Fruit fly (Drosophila melanogaster) whole organism, embryonic: ENCODE data around the gene CG14072.

Experiments
- Atf6 ChIP-seq: fragments of 200-800 bp; sonication (Bioruptor generic); IDR thresholded peaks from 2 replicates; pipeline ENCODE4 v1.3.6; 2022; ENCODE audit warnings: missing biosample characterization, missing genetic modification characterization
- CG12155 ChIP-seq: fragments of 200-800 bp; sonication (Bioruptor generic); optimal IDR thresholded peaks from 3 replicates; lab custom pipeline; 2016; ENCODE audit warnings: missing biosample characterization, missing genetic modification characterization
- CG13123 ChIP-seq: fragments of 200-800 bp; sonication (Bioruptor generic); optimal IDR thresholded peaks from 2 replicates; lab custom pipeline; 2016; ENCODE audit warnings: missing biosample characterization, missing genetic modification characterization
- CG13424 ChIP-seq: fragments of 200-800 bp; sonication (Bioruptor generic); optimal IDR thresholded peaks from 2 replicates; lab custom pipeline; 2019; ENCODE audit warnings: missing biosample characterization, mild to moderate bottlenecking, missing genetic modification characterization, moderate library complexity
- CG14441 ChIP-seq: fragments of 200-800 bp; sonication (Bioruptor generic); IDR thresholded peaks from 2 replicates; pipeline ENCODE4 v1.3.6; 2022; ENCODE audit warnings: missing biosample characterization, missing genetic modification characterization
- CG1529 ChIP-seq: fragments of 200-800 bp; sonication (Bioruptor generic); optimal IDR thresholded peaks from 3 replicates; lab custom pipeline; 2018; ENCODE audit warnings: missing biosample characterization, missing genetic modification characterization
- CG15601 ChIP-seq: fragments of 200-800 bp; sonication (Bioruptor generic); optimal IDR thresholded peaks from 3 replicates; lab custom pipeline; 2019; ENCODE audit warnings: missing biosample characterization, mild to moderate bottlenecking, missing genetic modification characterization, moderate library complexity
- CG17186 ChIP-seq: fragments of 200-800 bp; sonication (Bioruptor generic); optimal IDR thresholded peaks from 3 replicates; lab custom pipeline; 2017; ENCODE audit warnings: missing biosample characterization, missing genetic modification reagents, missing genetic modification characterization
- CG17361 ChIP-seq: fragments of 200-800 bp; sonication (Bioruptor generic); IDR thresholded peaks from 3 replicates; pipeline ENCODE4 v1.3.6; 2022; ENCODE audit warnings: missing biosample characterization, missing genetic modification characterization
- CG17385 ChIP-seq: fragments of 200-800 bp; sonication (Bioruptor generic); optimal IDR thresholded peaks from 3 replicates; lab custom pipeline; 2018; ENCODE audit warnings: missing biosample characterization, mild to moderate bottlenecking, missing genetic modification characterization
- CG17612 ChIP-seq: fragments of 200-800 bp; sonication (Bioruptor generic); IDR thresholded peaks from 2 replicates; pipeline ENCODE4 v1.3.6; 2022; ENCODE audit warnings: missing biosample characterization, missing genetic modification characterization
- CG2678 ChIP-seq: fragments of 200-800 bp; sonication (Bioruptor generic); optimal IDR thresholded peaks from 3 replicates; lab custom pipeline; 2019; ENCODE audit warnings: missing biosample characterization, mild to moderate bottlenecking, missing genetic modification characterization, moderate library complexity
- CG2889 ChIP-seq: fragments of 200-800 bp; sonication (Bioruptor generic); IDR thresholded peaks from 3 replicates; pipeline ENCODE4 v1.3.6; 2022; ENCODE audit warnings: missing biosample characterization, missing genetic modification characterization
- CG30431 ChIP-seq: fragments of 200-800 bp; sonication (Bioruptor generic); optimal IDR thresholded peaks from 2 replicates; lab custom pipeline; 2017; ENCODE audit warnings: missing biosample characterization, missing genetic modification characterization
- CG31224 ChIP-seq: fragments of 200-800 bp; sonication (Bioruptor generic); IDR thresholded peaks from 2 replicates; pipeline ENCODE4 v1.3.6; 2022; ENCODE audit warnings: missing biosample characterization, missing genetic modification characterization
- CG32772 ChIP-seq: fragments of 200-800 bp; sonication (Bioruptor generic); IDR thresholded peaks from 2 replicates; pipeline ENCODE4 v1.3.6; 2022; ENCODE audit warnings: missing biosample characterization, missing genetic modification characterization
- CG3281 ChIP-seq: fragments of 200-800 bp; sonication (Bioruptor generic); optimal IDR thresholded peaks from 3 replicates; lab custom pipeline; 2017; ENCODE audit warnings: missing biosample characterization, mild to moderate bottlenecking, missing genetic modification characterization
- CG33213 ChIP-seq: fragments of 200-800 bp; sonication (Bioruptor generic); optimal IDR thresholded peaks from 3 replicates; lab custom pipeline; 2016; ENCODE audit warnings: missing biosample characterization, missing genetic modification characterization
- CG34224 ChIP-seq: fragments of 200-800 bp; sonication (Bioruptor generic); IDR thresholded peaks from 3 replicates; pipeline ENCODE4 v1.3.6; 2022; ENCODE audit warnings: missing biosample characterization, missing genetic modification characterization; ENCODE audit not compliant: partially characterized antibody
- CG4820 ChIP-seq: fragments of 200-800 bp; sonication (Bioruptor generic); optimal IDR thresholded peaks from 3 replicates; lab custom pipeline; 2016; ENCODE audit warnings: missing biosample characterization, missing genetic modification characterization
- CG7357 ChIP-seq: fragments of 200-800 bp; sonication (Bioruptor generic); IDR thresholded peaks from 3 replicates; pipeline ENCODE4 v1.3.6; 2022; ENCODE audit warnings: missing biosample characterization, missing genetic modification characterization
- CG7987 ChIP-seq: fragments of 200-800 bp; sonication (Bioruptor generic); optimal IDR thresholded peaks from 2 replicates; lab custom pipeline; 2018; ENCODE audit warnings: missing biosample characterization, mild to moderate bottlenecking, missing genetic modification characterization, moderate library complexity
- CG8089 ChIP-seq: fragments of 200-800 bp; sonication (Bioruptor generic); optimal IDR thresholded peaks from 3 replicates; lab custom pipeline; 2016; ENCODE audit warnings: missing biosample characterization, missing genetic modification characterization
- CG8765 ChIP-seq: fragments of 200-800 bp; sonication (Bioruptor generic); IDR thresholded peaks from 2 replicates; pipeline ENCODE4 v1.3.6; 2022; ENCODE audit warnings: missing biosample characterization, missing genetic modification characterization
- CG9817 ChIP-seq: fragments of 200-800 bp; sonication (Bioruptor generic); optimal IDR thresholded peaks from 2 replicates; lab custom pipeline; 2018; ENCODE audit warnings: missing biosample characterization, mild to moderate bottlenecking, missing genetic modification characterization, moderate library complexity
- Dp ChIP-seq: fragments of 200-800 bp; sonication (Bioruptor generic); optimal IDR thresholded peaks from 2 replicates; lab custom pipeline; 2018; ENCODE audit warnings: missing biosample characterization, mild to moderate bottlenecking, missing genetic modification characterization, moderate library complexity
- Ets65A ChIP-seq: fragments of 200-800 bp; sonication (Bioruptor generic); peaks from one replicate; lab custom pipeline; 2016; ENCODE audit warnings: missing biosample characterization, missing genetic modification characterization
- Gsc ChIP-seq: fragments of 200-800 bp; sonication (Bioruptor generic); IDR thresholded peaks from 2 replicates; pipeline ENCODE4 v1.3.6; 2022; ENCODE audit warnings: missing biosample characterization, missing genetic modification characterization
- H15 ChIP-seq: fragments of 200-800 bp; sonication (Bioruptor generic); IDR thresholded peaks from 3 replicates; pipeline ENCODE4 v1.3.6; 2022; ENCODE audit warnings: missing biosample characterization, missing genetic modification characterization
- Med ChIP-seq: fragments of 200-800 bp; sonication (Bioruptor generic); peaks from one replicate; lab custom pipeline; 2016; ENCODE audit warnings: missing biosample characterization, missing genetic modification characterization, mild to moderate bottlenecking, inconsistent platforms, moderate library complexity
- Oli ChIP-seq: fragments of 200-800 bp; sonication (Bioruptor generic); optimal IDR thresholded peaks from 2 replicates; lab custom pipeline; 2018; ENCODE audit warnings: missing biosample characterization, mild to moderate bottlenecking, missing genetic modification characterization, moderate library complexity
- Sin3A ChIP-seq: fragments of >200 bp; optimal IDR thresholded peaks from 2 replicates; lab custom pipeline; 2018
- YL-1 ChIP-seq: fragments of 200-800 bp; sonication (Bioruptor generic); optimal IDR thresholded peaks from 3 replicates; lab custom pipeline; 2017; ENCODE audit warnings: missing biosample characterization, mild to moderate bottlenecking, missing genetic modification characterization
- bbx ChIP-seq: fragments of 200-800 bp; sonication (Bioruptor generic); IDR thresholded peaks from 2 replicates; pipeline ENCODE4 v1.3.6; 2022; ENCODE audit warnings: missing biosample characterization, missing genetic modification characterization; ENCODE audit not compliant: partially characterized antibody
- btn ChIP-seq: fragments of 200-800 bp; sonication (Bioruptor generic); optimal IDR thresholded peaks from 2 replicates; lab custom pipeline; 2016; ENCODE audit warnings: missing biosample characterization, missing genetic modification characterization
- corto ChIP-seq: fragments of 200-800 bp; sonication (Bioruptor generic); optimal IDR thresholded peaks from 2 replicates; lab custom pipeline; 2016; ENCODE audit warnings: missing biosample characterization, mild to moderate bottlenecking, missing genetic modification characterization, moderate library complexity
- en ChIP-seq: fragments of 200-800 bp; sonication (Bioruptor generic); optimal IDR thresholded peaks from 2 replicates; lab custom pipeline; 2016; ENCODE audit warnings: missing biosample characterization, missing genetic modification characterization
- fd102C ChIP-seq: fragments of 200-800 bp; sonication (Bioruptor generic); optimal IDR thresholded peaks from 2 replicates; lab custom pipeline; 2018; ENCODE audit warnings: missing biosample characterization, mild to moderate bottlenecking, missing genetic modification characterization, moderate library complexity
- fru ChIP-seq: fragments of >200 bp; optimal IDR thresholded peaks from 2 replicates; lab custom pipeline; 2017
- ind ChIP-seq: fragments of 200-800 bp; sonication (Bioruptor generic); optimal IDR thresholded peaks from 3 replicates; lab custom pipeline; 2016; ENCODE audit warnings: missing biosample characterization, missing genetic modification characterization
- lmd ChIP-seq: fragments of 200-800 bp; sonication (Bioruptor generic); IDR thresholded peaks from 2 replicates; pipeline ENCODE4 v1.3.6; 2022; ENCODE audit warnings: missing biosample characterization, missing genetic modification characterization
- luna ChIP-seq: fragments of 200-800 bp; sonication (Bioruptor generic); optimal IDR thresholded peaks from 2 replicates; lab custom pipeline; 2016; ENCODE audit warnings: missing biosample characterization, missing genetic modification characterization
- nom ChIP-seq: fragments of 200-800 bp; sonication (Bioruptor generic); optimal IDR thresholded peaks from 2 replicates; lab custom pipeline; 2017; ENCODE audit warnings: missing biosample characterization, missing genetic modification characterization, mild to moderate bottlenecking, moderate library complexity, missing genetic modification reagents
- pita ChIP-seq: fragments of 200-800 bp; sonication (Bioruptor generic); optimal IDR thresholded peaks from 2 replicates; lab custom pipeline; 2017; ENCODE audit warnings: missing biosample characterization, mild to moderate bottlenecking, missing genetic modification characterization
- pzg ChIP-seq: fragments of 200-800 bp; sonication (Bioruptor generic); optimal IDR thresholded peaks from 3 replicates; lab custom pipeline; 2018; ENCODE audit warnings: missing biosample characterization, mild to moderate bottlenecking, missing genetic modification characterization, moderate library complexity
- rib ChIP-seq: fragments of 200-800 bp; sonication (Bioruptor generic); IDR thresholded peaks from 2 replicates; pipeline ENCODE4 v1.3.6; 2022; ENCODE audit warnings: missing biosample characterization, missing genetic modification characterization
- ro ChIP-seq: fragments of 200-800 bp; sonication (Bioruptor generic); IDR thresholded peaks from 2 replicates; pipeline ENCODE4 v1.3.6; 2022; ENCODE audit warnings: missing biosample characterization, missing genetic modification characterization
- row ChIP-seq: fragments of 200-800 bp; sonication (Bioruptor generic); IDR thresholded peaks from 3 replicates; pipeline ENCODE4 v1.3.6; 2022; ENCODE audit warnings: missing biosample characterization, missing genetic modification characterization
- sens-2 ChIP-seq: fragments of 200-800 bp; sonication (Bioruptor generic); IDR thresholded peaks from 2 replicates; pipeline ENCODE4 v1.3.6; 2022; ENCODE audit warnings: missing biosample characterization, missing genetic modification characterization
- sim ChIP-seq: fragments of 200-800 bp; sonication (Bioruptor generic); IDR thresholded peaks from 2 replicates; pipeline ENCODE4 v1.3.6; 2022; ENCODE audit warnings: missing biosample characterization, missing genetic modification characterization
- stwl ChIP-seq: fragments of 200-800 bp; sonication (Bioruptor generic); optimal IDR thresholded peaks from 3 replicates; lab custom pipeline; 2018; ENCODE audit warnings: missing biosample characterization, mild to moderate bottlenecking, missing genetic modification characterization, moderate library complexity
- tgo ChIP-seq: fragments of 200-800 bp; sonication (Bioruptor generic); IDR thresholded peaks from 3 replicates; pipeline ENCODE4 v1.3.6; 2022; ENCODE audit warnings: missing biosample characterization, missing genetic modification characterization

Gene CG14072

DNA sequence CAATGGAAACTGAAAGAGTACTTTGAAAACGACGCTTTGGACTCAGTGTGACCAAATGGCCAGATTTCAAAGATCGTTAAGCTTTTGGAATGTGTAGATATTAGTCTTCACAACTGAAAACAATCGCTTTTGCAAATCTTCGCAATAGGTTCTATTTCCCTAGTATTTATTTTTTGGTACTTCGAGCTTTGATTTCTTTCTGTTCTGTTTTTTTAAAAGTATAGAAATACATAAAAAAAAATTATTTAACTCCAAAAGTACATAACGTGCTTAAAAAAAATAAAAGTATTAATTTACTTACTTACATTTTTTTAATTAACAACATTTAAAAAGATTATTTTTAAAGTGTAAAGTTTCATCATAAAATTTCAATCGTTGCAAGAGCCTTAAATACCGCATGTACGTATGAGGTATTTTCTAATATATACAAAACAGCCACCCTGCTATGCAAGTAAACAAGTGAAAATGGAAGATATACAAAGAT, 51.0 kb downstream of the CG14072 start, which contains the start of the genes piwi and CG12253 (continued):
- TF ChIP-seq CG13123 (GFP tag; lab: Kevin White, UChicago), result peak; percentile 53
- TF ChIP-seq YL-1 (GFP tag; lab: Kevin White, UChicago), result no peak
- peak; percentile 78 for TF ChIP-seq CG9817 (tag; lab: Kevin White, UChicago)
- peak; percentile 90 for TF ChIP-seq CG13424 (tag; lab: Kevin White, UChicago)
- no peak for TF ChIP-seq CG7987 (GFP tag; lab: Kevin White, UChicago)
- no peak for TF ChIP-seq CG34224 (GFP tag; lab: Robert Waterston, UW)
- no peak for TF ChIP-seq fru
- TF ChIP-seq stwl (tag; lab: Kevin White, UChicago), result peak; percentile 51
- no peak for TF ChIP-seq CG30431 (GFP tag; lab: Kevin White, UChicago)
- TF ChIP-seq row, result peak; percentile 83
- TF ChIP-seq CG17385, result peak; percentile 76
- TF ChIP-seq Dp (GFP tag; lab: Kevin White, UChicago), result peak; percentile 40
- TF ChIP-seq CG12155 (GFP tag; lab: Kevin White, UChicago), result peak; percentile 69
- TF ChIP-seq CG8765, result no peak
- TF ChIP-seq CG15601 (tag; lab: Kevin White, UChicago), result peak; percentile 86
- no peak for TF ChIP-seq fd102C (GFP tag; lab: Kevin White, UChicago)
- 0 out of 3 replicates have a peak, but pooled peaks have one; percentile 35 for TF ChIP-seq H15
- no peak for TF ChIP-seq bbx (GFP tag; lab: Robert Waterston, UW)
- no peak for TF ChIP-seq CG33213 (GFP tag; lab: Kevin White, UChicago)
- no peak for TF ChIP-seq luna
- TF ChIP-seq CG2889, result peak; percentile 69; the same call in 2 of the 3 replicates
- no peak for TF ChIP-seq nom (GFP tag; lab: Kevin White, UChicago)
- peak; percentile 31 for TF ChIP-seq CG3281 (GFP tag; lab: Kevin White, UChicago)
- TF ChIP-seq corto, result no peak
- peak; percentile 64; the same call in 1 of the 2 replicates for TF ChIP-seq sim (GFP tag; lab: Robert Waterston, UW)
- TF ChIP-seq btn (GFP tag; lab: Kevin White, UChicago), result no peak
- peak; percentile 24 for TF ChIP-seq Ets65A (GFP tag; lab: Kevin White, UChicago)
- peak; percentile 91 for TF ChIP-seq tgo
- peak; percentile 11 for TF ChIP-seq pzg (GFP tag; lab: Kevin White, UChicago)
- peak; percentile 61 for TF ChIP-seq CG1529
- no peak for TF ChIP-seq Gsc (GFP tag; lab: Robert Waterston, UW)
- no peak for TF ChIP-seq Sin3A (lab: Kevin White, UChicago)
- TF ChIP-seq CG31224 (GFP tag; lab: Robert Waterston, UW), result no peak
- no peak for TF ChIP-seq CG2678 (tag; lab: Kevin White, UChicago)
- no peak for TF ChIP-seq CG17612 (GFP tag; lab: Robert Waterston, UW)
- TF ChIP-seq Oli (tag; lab: Kevin White, UChicago), result no peak
- no peak for TF ChIP-seq en (GFP tag; lab: Kevin White, UChicago)
- peak; percentile 58 for TF ChIP-seq Med (GFP tag; lab: Kevin White, UChicago)
- no peak for TF ChIP-seq CG7357 (GFP tag; lab: Robert Waterston, UW)
- TF ChIP-seq ro (GFP tag; lab: Robert Waterston, UW), result peak; percentile 64; the same call in 1 of the 2 replicates
- TF ChIP-seq CG4820 (GFP tag; lab: Kevin White, UChicago), result peak; percentile 14
- TF ChIP-seq pita (GFP tag; lab: Kevin White, UChicago), result no peak
- TF ChIP-seq sens-2, result no peak
- TF ChIP-seq ind (GFP tag; lab: Kevin White, UChicago), result peak; percentile 39
- TF ChIP-seq CG8089 (GFP tag; lab: Kevin White, UChicago), result no peak
- no peak; the same call in 2 of the 3 replicates for TF ChIP-seq CG17361 (GFP tag; lab: Robert Waterston, UW)
- no peak for TF ChIP-seq Atf6
- TF ChIP-seq CG14441, result 0 out of 2 replicates have a peak, but pooled peaks have one; percentile 40
- 0 out of 2 replicates have a peak, but pooled peaks have one; percentile 37 for TF ChIP-seq rib (GFP tag; lab: Robert Waterston, UW)
- no peak for TF ChIP-seq CG17186 (GFP tag; lab: Kevin White, UChicago)
- TF ChIP-seq CG32772 (GFP tag; lab: Robert Waterston, UW), result no peak
- peak; percentile 89 for TF ChIP-seq lmd (GFP tag; lab: Robert Waterston, UW)
